Fruit fly (Drosophila melanogaster): ENCODE measurements around the gene Claspin.

The Claspin gene

dm6 chr3L:4348072-4348471 is 34.8 kb downstream of the Claspin start:
- TF ChIP-seq CG32006 (GFP tag; optimal IDR thresholded peaks at IDR 0.05) (peak; percentile 38), CG7368 (GFP tag; optimal IDR thresholded peaks at IDR 0.05) (no peak), lz (GFP tag; optimal IDR thresholded peaks at IDR 0.05) (no peak), Hr38 (GFP tag; optimal IDR thresholded peaks at IDR 0.05) (no peak), Gug (GFP tag; IDR thresholded peaks at IDR 0.05) (peak; percentile 55), CG10669 (GFP tag; optimal IDR thresholded peaks at IDR 0.05) (peak; percentile 18), eg (GFP tag; IDR thresholded peaks at IDR 0.05) (peak; percentile 70), Eip78C (GFP tag) (peak; percentile 61), Eip75B (GFP tag; optimal IDR thresholded peaks at IDR 0.05) (no peak), topi (GFP tag; optimal IDR thresholded peaks at IDR 0.05) (no peak), CG8119 (GFP tag; IDR thresholded peaks at IDR 0.05) (peak; percentile 67; the same call in 2 of the 3 replicates), CG6163 (GFP tag; IDR thresholded peaks at IDR 0.05) (peak; percentile 65; the same call in 2 of the 3 replicates), CG3919 (GFP tag; optimal IDR thresholded peaks at IDR 0.05) (peak; percentile 48), spab (GFP tag; optimal IDR thresholded peaks at IDR 0.05) (peak; percentile 3), achi (GFP tag; optimal IDR thresholded peaks at IDR 0.05) (no peak), OdsH (GFP tag; optimal IDR thresholded peaks at IDR 0.05) (peak; percentile 27), CG31627 (GFP tag; optimal IDR thresholded peaks at IDR 0.05) (no peak), Ets96B (tag; optimal IDR thresholded peaks at IDR 0.05) (peak; percentile 52), CG10631 (GFP tag; optimal IDR thresholded peaks at IDR 0.05) (no peak), CG15336 (GFP tag; IDR thresholded peaks at IDR 0.05) (peak; percentile 57), Hr4 (GFP tag; optimal IDR thresholded peaks at IDR 0.05) (peak; percentile 42), CG6276 (GFP tag; optimal IDR thresholded peaks at IDR 0.05) (peak; percentile 30), Met (GFP tag; optimal IDR thresholded peaks at IDR 0.05) (no peak), CG11762 (GFP tag; optimal IDR thresholded peaks at IDR 0.05; ENCODE audit: insufficient read depth) (peak; percentile 3), CG6808 (GFP tag; optimal IDR thresholded peaks at IDR 0.05) (peak; percentile 17), cyc (GFP tag; optimal IDR thresholded peaks at IDR 0.05) (no peak), esn (GFP tag; optimal IDR thresholded peaks at IDR 0.05) (no peak)

- TF ChIP-seq Hr39 (GFP tag; optimal IDR thresholded peaks at IDR 0.05), result no peak
- TF ChIP-seq Eip78C (GFP tag), result peak; percentile 60
- TF ChIP-seq CG32006 (GFP tag; optimal IDR thresholded peaks at IDR 0.05), result peak; percentile 35
- no peak for TF ChIP-seq Eip75B (GFP tag; optimal IDR thresholded peaks at IDR 0.05)
Observed at dm6 chr3L:4348839-4349238, 35.6 kb downstream of the Claspin start.

- peak in 1 of 2 experiments; percentile 34 for TF ChIP-seq ss (GFP tag; optimal IDR thresholded peaks at IDR 0.05)
- peak; percentile 60 for TF ChIP-seq CG1621 (tag; optimal IDR thresholded peaks at IDR 0.05)
- TF ChIP-seq pdm3 (GFP tag; optimal IDR thresholded peaks at IDR 0.05), result no peak
- TF ChIP-seq dsx (GFP tag; optimal IDR thresholded peaks at IDR 0.05; ENCODE audit: poor library complexity, severe bottlenecking), result peak; percentile 78
- 0 out of 3 replicates have a peak, but pooled peaks have one; percentile 35 for TF ChIP-seq CG6163 (GFP tag; IDR thresholded peaks at IDR 0.05)
- no peak for TF ChIP-seq CG6808 (GFP tag; optimal IDR thresholded peaks at IDR 0.05)
- TF ChIP-seq svp (GFP tag), result no peak
Observed at dm6 chr3L:4349314-4349713, 36.0 kb downstream of the Claspin start.

- no peak for TF ChIP-seq CG6808 (GFP tag; optimal IDR thresholded peaks at IDR 0.05)
- TF ChIP-seq dsx (GFP tag; optimal IDR thresholded peaks at IDR 0.05; ENCODE audit: poor library complexity, severe bottlenecking), result peak; percentile 92
- TF ChIP-seq Gug (GFP tag; IDR thresholded peaks at IDR 0.05), result 0 out of 2 replicates have a peak, but pooled peaks have one; percentile 1
Observed at dm6 chr3L:4352009-4352408, 38.7 kb downstream of the Claspin start.

- peak; percentile 63 for TF ChIP-seq svp (GFP tag)
- TF ChIP-seq achi (GFP tag; optimal IDR thresholded peaks at IDR 0.05), result no peak
Observed at dm6 chr3L:4352649-4353048, 39.4 kb downstream of the Claspin start.

Data from whole organism, prepupa.